Worm (Caenorhabditis elegans) whole organism, L4 larva: Measurements from ENCODE around the gene col-144.

ENCODE experiments used
- ama-1 ChIP-seq: fragments of 150-350 bp; optimal IDR thresholded peaks from 2 replicates; lab custom pipeline; 2014; ENCODE audit warnings: inconsistent platforms, mixed read lengths
- ceh-32 ChIP-seq: sonication (generic microtip); optimal IDR thresholded peaks from 2 replicates; lab custom pipeline; 2016; ENCODE audit warnings: mild to moderate bottlenecking, missing genetic modification characterization, missing compliant biosample characterization; ENCODE audit not compliant: poor library complexity
- dmd-6 ChIP-seq: fragments of 200-800 bp; sonication (Bioruptor generic); IDR thresholded peaks from 2 replicates; pipeline ENCODE4 v1.3.6; 2022; ENCODE audit warnings: missing genetic modification reagents, missing genetic modification characterization, missing compliant biosample characterization
- dmd-8 ChIP-seq: fragments of 200-800 bp; sonication (Bioruptor generic); IDR thresholded peaks from 2 replicates; pipeline ENCODE4 v1.3.6; 2022; ENCODE audit warnings: missing genetic modification characterization, missing compliant biosample characterization
- egl-27 ChIP-seq: sonication (generic microtip); optimal IDR thresholded peaks from 3 replicates; lab custom pipeline; 2017; ENCODE audit warnings: missing biosample characterization, missing genetic modification reagents, missing genetic modification characterization
- mdl-1 ChIP-seq, 2 experiments: fragments of 150-350 bp in 1 of 2; sonication (generic microtip) in 1 of 2; optimal IDR thresholded peaks; 2 replicates each; lab custom pipeline; 2014 to 2017; ENCODE audit warnings: missing biosample characterization in 2 of 2, missing genetic modification characterization in 2 of 2
- skn-1 ChIP-seq: fragments of 150-350 bp; optimal IDR thresholded peaks from 2 replicates; lab custom pipeline; 2014; ENCODE audit warnings: missing biosample characterization, missing genetic modification characterization
- snpc-4 ChIP-seq: fragments of 150-350 bp; optimal IDR thresholded peaks from 2 replicates; lab custom pipeline; 2014; ENCODE audit warnings: missing biosample characterization, missing genetic modification characterization
- zip-11 ChIP-seq: fragments of 200-800 bp; sonication (Bioruptor generic); IDR thresholded peaks from 2 replicates; pipeline ENCODE4 v1.3.6; 2022; ENCODE audit warnings: missing genetic modification characterization, missing compliant biosample characterization

- TF ChIP-seq dmd-6 (GFP tag; lab: Robert Waterston, UW): no peak
- TF ChIP-seq dmd-8 (GFP tag; lab: Robert Waterston, UW): no peak
- no peak for TF ChIP-seq snpc-4
- no peak for TF ChIP-seq zip-11 (GFP tag; lab: Robert Waterston, UW)
- TF ChIP-seq ceh-32 (tag; lab: Kevin White, UChicago): no peak
- no peak for TF ChIP-seq egl-27 (tag; lab: Kevin White, UChicago)
- no peak for TF ChIP-seq ama-1 (lab: Kevin White, UChicago)
- no peak for TF ChIP-seq skn-1 (tag; lab: Kevin White, UChicago)
- no peak for TF ChIP-seq mdl-1 (tag; optimal IDR thresholded peaks at IDR 0.05; lab: Kevin White, UChicago)
These were observed 33.6 kb upstream of the col-144 start for ce11 chrV:9194055-9194454.
